Fruit fly (Drosophila melanogaster) whole organism, wandering third instar larva: Measurements from ENCODE around the gene CG14644.

ENCODE experiments used
- Hr83 ChIP-seq: fragments of 200-300 bp; sonication (Bioruptor generic); optimal IDR thresholded peaks from 2 replicates; lab custom pipeline; 2016; ENCODE audit warnings: missing biosample characterization, mild to moderate bottlenecking, missing genetic modification characterization, moderate library complexity; ENCODE audit not compliant: poor library complexity, severe bottlenecking
- OdsH ChIP-seq: fragments of 200-800 bp; sonication (Bioruptor generic); optimal IDR thresholded peaks from 2 replicates; lab custom pipeline; 2016; ENCODE audit warnings: missing biosample characterization, mild to moderate bottlenecking, missing genetic modification characterization
- pan ChIP-seq: fragments of >200 bp; optimal IDR thresholded peaks from 2 replicates; lab custom pipeline; 2017
- psq ChIP-seq: fragments of 200-800 bp; sonication (Bioruptor generic); optimal IDR thresholded peaks from 3 replicates; lab custom pipeline; 2017; ENCODE audit warnings: missing biosample characterization, mild to moderate bottlenecking, missing genetic modification characterization, moderate library complexity
- sv ChIP-seq: fragments of 200-800 bp; sonication (Bioruptor generic); optimal IDR thresholded peaks from 3 replicates; lab custom pipeline; 2016; ENCODE audit warnings: missing biosample characterization, missing genetic modification characterization
- usp ChIP-seq: fragments of >200 bp; optimal IDR thresholded peaks from 2 replicates; lab custom pipeline; 2017; ENCODE audit warnings: missing biosample characterization, missing genetic modification characterization

dm6 chr3R:4228426-4228825, 24.4 kb downstream of the CG14644 start:
- TF ChIP-seq usp (GFP tag; lab: Kevin White, UChicago), result no peak
- no peak for TF ChIP-seq Hr83 (GFP tag; lab: Kevin White, UChicago)
- TF ChIP-seq OdsH (GFP tag; lab: Kevin White, UChicago), result no peak
- TF ChIP-seq sv (GFP tag; lab: Kevin White, UChicago), result no peak
- no peak for TF ChIP-seq pan (lab: Kevin White, UChicago)
- TF ChIP-seq psq (GFP tag; lab: Kevin White, UChicago), result no peak
